Fruit fly (Drosophila melanogaster) Kc167 (cell line): ENCODE results near the gene apn.

Experiments used
- Myc ChIP-seq: fragments of >200 bp; optimal IDR thresholded peaks from 2 replicates; lab custom pipeline; 2017; ENCODE audit warnings: missing external identifiers
- Sin3A ChIP-seq: fragments of >200 bp; optimal IDR thresholded peaks from 2 replicates; lab custom pipeline; 2018; ENCODE audit warnings: missing external identifiers
- h ChIP-seq: fragments of >200 bp; optimal IDR thresholded peaks from 3 replicates; lab custom pipeline; 2018; ENCODE audit warnings: missing external identifiers
- insv ChIP-seq: fragments of >200 bp; optimal IDR thresholded peaks from 3 replicates; lab custom pipeline; 2018; ENCODE audit warnings: missing external identifiers
- psq ChIP-seq: fragments of >200 bp; optimal IDR thresholded peaks from 2 replicates; lab custom pipeline; 2017; ENCODE audit warnings: missing external identifiers
- ttk ChIP-seq: sonication (Bioruptor generic); optimal IDR thresholded peaks from 2 replicates; lab custom pipeline; 2017; ENCODE audit warnings: missing external identifiers

The apn gene

DNA sequence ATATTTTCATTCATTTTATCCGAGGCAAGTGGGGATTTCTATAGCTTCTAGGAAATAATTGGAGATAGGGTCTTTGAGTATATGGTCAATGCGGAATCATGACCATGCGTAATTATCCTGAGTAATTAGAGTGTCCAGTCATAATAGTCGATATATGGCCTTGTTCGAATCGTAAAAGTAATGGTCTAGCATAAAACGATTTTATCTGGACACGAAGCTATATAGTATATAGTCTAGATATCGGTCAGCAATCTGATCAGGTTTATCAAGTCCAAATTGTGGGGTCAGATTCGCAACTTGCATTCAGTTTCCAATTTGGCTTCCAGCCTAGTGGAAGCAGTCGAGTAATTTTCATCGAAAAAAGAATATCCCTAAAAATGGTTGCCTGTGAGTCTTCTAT, 13.7 kb upstream of the apn start, which contains the start of gene CG32473:
TSS of gene CG32473 (plus strand) at position 301 of the 400 bp plus-strand sequence.
- no peak for TF ChIP-seq Sin3A (lab: Kevin White, UChicago)
- no peak for TF ChIP-seq ttk (lab: Kevin White, UChicago)
- TF ChIP-seq psq (lab: Kevin White, UChicago): no peak
- no peak for TF ChIP-seq Myc (lab: Kevin White, UChicago)
- no peak for TF ChIP-seq h (lab: Kevin White, UChicago)

DNA sequence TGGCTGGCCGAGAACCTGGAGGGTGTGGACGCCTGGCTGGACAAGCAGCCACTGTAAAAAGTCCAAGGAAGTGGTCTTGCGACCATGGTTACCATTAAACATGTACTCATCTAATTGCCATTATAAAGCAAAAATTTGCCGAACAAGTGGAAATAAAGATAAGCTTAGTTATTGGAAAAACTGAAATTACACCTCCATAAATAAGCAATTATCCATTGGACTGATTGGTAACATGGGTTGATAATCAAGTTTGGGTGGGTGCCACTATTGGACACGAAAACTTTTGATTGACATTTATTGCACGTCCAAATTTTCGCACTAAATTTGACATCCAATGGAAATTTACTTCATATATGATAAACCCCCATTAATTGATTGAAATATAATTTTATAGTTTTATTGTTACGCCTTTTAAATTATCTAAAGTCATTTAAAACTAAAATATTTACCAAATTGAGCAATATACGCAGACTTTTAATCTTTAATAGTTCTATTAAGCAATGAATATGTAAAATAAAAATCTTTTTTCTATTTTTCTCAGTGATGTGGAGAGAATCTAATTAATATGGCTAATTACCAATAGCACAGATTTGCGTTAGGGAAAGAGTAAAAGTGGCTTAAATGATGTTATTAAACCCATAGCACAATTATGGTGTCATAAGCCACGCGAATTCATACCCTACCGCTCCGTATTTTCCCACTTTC, 9.7 kb upstream of the apn start, which contains the start of gene CG8774:
TSS of gene CG8774 (plus strand) at position 655 of the 705 bp plus-strand sequence.
- TF ChIP-seq Myc (lab: Kevin White, UChicago) (no peak), insv (lab: Kevin White, UChicago) (no peak), Sin3A (lab: Kevin White, UChicago) (no peak), ttk (lab: Kevin White, UChicago) (no peak), h (lab: Kevin White, UChicago) (no peak), psq (lab: Kevin White, UChicago) (no peak)

DNA sequence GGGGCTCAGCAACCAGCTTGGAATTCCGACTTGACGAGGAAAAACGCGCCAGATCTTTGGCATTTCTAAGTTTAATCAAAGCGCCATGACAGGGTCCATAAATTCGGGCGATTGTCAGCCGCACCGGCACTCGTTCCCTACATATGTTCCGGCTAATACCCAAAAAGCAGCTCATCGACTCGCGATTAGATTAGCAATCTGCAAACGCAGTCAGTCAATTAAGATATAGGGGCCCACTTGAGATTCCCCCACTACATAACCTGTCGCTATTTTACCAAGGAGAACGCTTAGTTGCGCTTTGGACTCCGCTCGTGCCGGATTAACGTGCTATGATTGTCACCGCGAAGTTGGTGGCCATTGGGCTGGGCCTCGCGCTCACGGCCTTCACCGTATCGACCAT, 5.8 kb upstream of the apn start, which contains the start of gene CG8773:
TSS of gene CG8773 (plus strand) at position 288 of the 400 bp plus-strand sequence.
- TF ChIP-seq h (lab: Kevin White, UChicago): no peak
- TF ChIP-seq psq (lab: Kevin White, UChicago): no peak
- no peak for TF ChIP-seq Myc (lab: Kevin White, UChicago)
- no peak for TF ChIP-seq insv (lab: Kevin White, UChicago)
- no peak for TF ChIP-seq Sin3A (lab: Kevin White, UChicago)

DNA sequence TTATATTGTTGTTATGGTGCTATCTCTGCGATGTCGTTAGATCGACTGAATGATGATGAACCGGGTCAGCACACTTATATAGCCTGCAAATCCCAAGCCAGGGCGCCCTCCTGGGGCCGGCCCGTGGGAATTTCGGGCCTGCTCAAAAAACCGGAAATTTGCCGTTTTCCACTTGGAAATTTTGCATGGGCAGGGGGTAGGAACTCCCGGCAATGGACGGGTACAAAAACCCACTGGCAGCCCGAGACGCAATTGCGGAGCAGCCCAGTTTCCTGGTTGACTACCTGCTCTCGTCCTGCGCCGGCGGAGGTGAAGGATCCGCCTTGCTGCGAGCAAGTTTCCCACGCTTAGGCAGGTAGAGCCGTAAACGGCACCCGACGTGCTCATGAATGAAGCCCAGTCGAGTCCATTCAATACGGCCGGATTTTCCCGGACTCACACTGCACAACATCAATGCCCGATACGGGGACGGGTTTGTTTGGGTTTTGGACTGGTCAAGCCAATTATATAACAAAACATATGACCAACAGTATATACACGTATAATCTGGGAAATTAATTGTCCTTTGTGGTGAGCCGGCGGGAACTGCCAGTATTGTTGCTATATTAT, 4.6 kb upstream of the apn start, which contains the start of gene wntD:
TSS of gene wntD (minus strand) at position 51 of the 609 bp plus-strand sequence.
- no peak for TF ChIP-seq ttk (lab: Kevin White, UChicago)
- no peak for TF ChIP-seq psq (lab: Kevin White, UChicago)
- no peak for TF ChIP-seq h (lab: Kevin White, UChicago)
- no peak for TF ChIP-seq Sin3A (lab: Kevin White, UChicago)
- no peak for TF ChIP-seq Myc (lab: Kevin White, UChicago)
- TF ChIP-seq insv (lab: Kevin White, UChicago): no peak

DNA sequence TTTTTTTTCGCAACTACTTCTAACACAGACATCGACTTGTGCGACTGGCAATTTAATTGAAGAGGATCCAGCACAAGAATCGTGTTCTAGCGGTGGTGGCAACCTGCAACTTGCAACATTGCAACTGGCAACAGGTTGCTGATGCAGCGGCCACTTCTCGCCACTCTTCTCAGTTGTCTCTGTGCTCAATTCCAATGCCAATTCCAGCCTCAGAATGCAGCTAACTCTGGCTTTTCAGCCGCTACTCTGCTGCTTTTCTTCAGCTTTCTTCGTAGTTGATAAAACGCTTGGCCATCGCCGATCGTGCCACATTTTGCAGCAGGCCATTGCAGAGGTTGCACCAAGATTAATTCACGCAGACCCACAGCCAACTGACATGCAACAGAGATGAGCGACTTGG, 1.7 kb upstream of the apn start, which contains the start of gene Osi22:
TSS of gene Osi22 (plus strand) at position 301 of the 400 bp plus-strand sequence.
- TF ChIP-seq ttk (lab: Kevin White, UChicago) (no peak), psq (lab: Kevin White, UChicago) (no peak), Sin3A (lab: Kevin White, UChicago) (no peak), insv (lab: Kevin White, UChicago) (no peak)

DNA sequence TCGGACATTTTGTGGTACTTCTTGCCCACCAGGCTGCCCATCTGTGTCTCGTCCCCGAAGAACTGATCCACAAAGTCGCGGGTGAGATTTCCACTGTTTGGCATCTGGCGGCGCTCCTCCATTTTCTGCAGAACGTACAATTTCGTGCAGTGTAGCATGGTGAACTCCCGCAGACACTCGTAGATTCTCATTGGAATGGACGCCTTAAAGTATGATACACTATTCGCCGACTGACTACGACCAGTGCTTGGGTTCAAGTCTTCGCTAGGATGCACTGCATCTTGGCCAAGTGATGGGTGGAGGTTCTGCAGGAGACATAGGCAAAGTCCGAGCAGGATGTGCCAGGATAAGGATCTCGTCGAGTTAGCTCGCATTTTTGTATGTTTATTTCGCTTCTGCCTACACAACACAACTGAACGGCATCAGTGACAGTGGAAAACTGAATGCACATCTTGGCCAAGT, 2.5 kb downstream of the apn start, which contains the start of gene CG15888:
TSS of gene CG15888 (minus strand) at position 412 of the 462 bp plus-strand sequence.
- TF ChIP-seq Sin3A (lab: Kevin White, UChicago) (no peak), h (lab: Kevin White, UChicago) (no peak), ttk (lab: Kevin White, UChicago) (no peak), Myc (lab: Kevin White, UChicago) (no peak)

DNA sequence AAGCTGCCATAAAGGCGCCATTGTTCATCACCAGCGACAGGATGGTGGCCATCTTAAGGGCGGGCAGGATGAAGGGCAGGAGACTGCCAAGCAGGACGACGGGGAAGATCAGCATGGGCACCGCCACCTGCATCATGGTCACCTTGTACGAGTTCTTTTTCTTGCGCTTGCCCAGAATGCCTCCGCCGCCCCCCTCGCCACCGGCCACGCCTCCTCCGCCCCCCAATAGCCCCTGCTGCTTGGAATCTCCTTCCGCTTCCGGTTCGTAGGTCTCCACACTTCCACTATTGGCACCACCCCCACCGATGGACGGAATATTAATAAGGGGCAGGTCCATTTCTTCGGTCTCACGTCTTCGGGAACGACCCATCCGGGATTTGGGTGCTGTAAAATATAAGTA, 3.5 kb downstream of the apn start:
- TF ChIP-seq ttk (lab: Kevin White, UChicago) (no peak), insv (lab: Kevin White, UChicago) (no peak), h (lab: Kevin White, UChicago) (no peak), Sin3A (lab: Kevin White, UChicago) (no peak), psq (lab: Kevin White, UChicago) (no peak), Myc (lab: Kevin White, UChicago) (no peak)

DNA sequence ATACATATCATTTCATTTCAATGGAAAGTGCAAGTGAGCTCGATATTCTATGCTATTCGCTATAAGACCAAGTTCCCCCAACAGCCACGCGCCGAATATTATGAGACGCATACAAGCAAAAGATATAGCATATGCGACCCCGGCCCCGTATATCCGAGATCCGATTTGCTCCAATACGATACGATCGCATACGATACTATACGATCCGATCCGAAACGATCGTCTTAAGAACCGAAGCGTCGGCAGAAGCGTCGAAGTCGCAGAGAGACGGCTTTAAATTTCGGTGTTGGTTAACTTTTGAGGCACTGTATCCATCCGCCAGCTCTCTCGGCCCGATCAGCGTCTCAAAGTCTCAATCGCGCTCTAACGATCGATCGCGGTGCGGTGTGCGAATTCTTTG, 9.2 kb downstream of the apn start, which contains the start of gene CG8630:
TSS of gene CG8630 (plus strand) at position 303 of the 400 bp plus-strand sequence.
- TF ChIP-seq h (lab: Kevin White, UChicago): no peak
- TF ChIP-seq ttk (lab: Kevin White, UChicago): no peak
- TF ChIP-seq psq (lab: Kevin White, UChicago): no peak
- no peak for TF ChIP-seq Myc (lab: Kevin White, UChicago)
- TF ChIP-seq insv (lab: Kevin White, UChicago): no peak
- no peak for TF ChIP-seq Sin3A (lab: Kevin White, UChicago)

DNA sequence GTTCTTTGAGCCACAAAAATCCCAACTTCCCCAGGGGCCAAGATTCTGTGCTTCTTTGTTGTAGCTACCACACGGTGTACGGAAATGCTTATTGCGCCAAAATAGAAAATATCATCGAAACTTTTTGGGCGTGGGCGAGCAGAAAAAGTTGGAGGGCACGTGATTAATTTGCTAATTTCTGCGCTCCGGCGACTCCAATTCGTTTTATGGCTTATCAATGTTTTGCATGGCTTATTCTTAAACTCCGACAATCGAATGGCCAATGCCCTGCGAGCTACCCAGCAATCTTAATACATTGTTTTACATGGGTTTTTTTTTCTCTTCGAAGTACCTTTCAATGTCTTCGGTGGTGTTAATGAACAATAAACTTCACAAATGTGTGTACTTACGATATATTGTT, 13.1 kb downstream of the apn start:
- TF ChIP-seq Sin3A (lab: Kevin White, UChicago) (no peak), h (lab: Kevin White, UChicago) (no peak), ttk (lab: Kevin White, UChicago) (no peak), Myc (lab: Kevin White, UChicago) (no peak), psq (lab: Kevin White, UChicago) (no peak), insv (lab: Kevin White, UChicago) (no peak)

DNA sequence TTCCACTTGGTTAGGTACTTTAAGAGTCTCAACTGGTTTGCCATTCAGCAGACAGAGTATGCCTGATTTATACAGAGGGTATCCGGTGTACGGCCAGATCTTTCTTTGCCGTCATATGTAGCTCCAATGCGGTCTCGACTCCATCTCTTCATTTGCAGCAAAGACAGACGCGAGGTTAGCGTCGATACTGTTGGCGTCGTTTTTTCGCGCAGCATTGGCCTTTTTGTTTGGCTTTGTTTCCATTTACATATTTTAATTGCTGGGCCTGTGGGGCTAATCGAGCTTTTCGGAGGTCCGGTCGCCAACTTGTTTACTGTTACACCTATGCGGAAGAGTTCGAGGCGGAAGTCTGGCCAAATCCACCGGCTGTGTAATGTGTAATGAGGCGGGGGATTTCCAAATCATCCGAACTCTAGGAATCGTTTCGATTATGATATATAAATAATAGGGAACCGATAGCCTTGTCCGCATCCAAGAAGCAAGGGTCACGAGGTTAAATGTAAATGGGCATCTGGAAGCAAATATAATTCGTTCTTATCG, 14.3 kb downstream of the apn start:
- TF ChIP-seq Myc (lab: Kevin White, UChicago) (no peak), ttk (lab: Kevin White, UChicago) (no peak), insv (lab: Kevin White, UChicago) (no peak), Sin3A (lab: Kevin White, UChicago) (no peak), psq (lab: Kevin White, UChicago) (no peak), h (lab: Kevin White, UChicago) (no peak)

DNA sequence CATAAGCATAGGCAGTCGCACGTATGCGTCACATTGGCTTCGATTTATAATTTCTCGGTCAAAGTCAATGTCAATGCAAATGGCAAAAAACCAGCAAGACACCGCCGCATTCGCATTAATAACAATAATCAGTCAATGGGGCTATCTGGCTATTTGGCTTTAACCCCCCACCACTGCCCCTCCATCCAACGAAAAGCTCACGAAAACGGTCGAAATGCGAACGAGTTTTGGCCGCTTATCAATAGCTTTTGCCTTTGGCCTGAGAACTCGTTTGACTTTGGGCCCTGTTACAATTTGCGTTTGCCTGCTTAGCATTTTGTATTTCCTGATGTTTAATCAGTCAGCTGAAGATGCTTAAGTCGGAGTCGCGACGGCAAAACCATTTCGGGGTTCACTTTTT, 15.2 kb downstream of the apn start:
- no peak for TF ChIP-seq ttk (lab: Kevin White, UChicago)
- TF ChIP-seq h (lab: Kevin White, UChicago): no peak
- no peak for TF ChIP-seq psq (lab: Kevin White, UChicago)
- no peak for TF ChIP-seq insv (lab: Kevin White, UChicago)
- no peak for TF ChIP-seq Myc (lab: Kevin White, UChicago)
- TF ChIP-seq Sin3A (lab: Kevin White, UChicago): no peak
